Worm (Caenorhabditis elegans) whole organism, L4 larva: Measurements from ENCODE around the gene sra-29.

Experiments used
- F26F4.8 ChIP-seq: fragments of 200-800 bp; sonication (Bioruptor generic); conservative IDR thresholded peaks from 2 replicates; pipeline ENCODE4 v1.3.6; 2022; ENCODE audit warnings: missing genetic modification characterization, missing compliant biosample characterization
- F37D6.2 ChIP-seq: sonication (generic microtip); optimal IDR thresholded peaks from 2 replicates; lab custom pipeline; 2016; ENCODE audit warnings: mild to moderate bottlenecking, missing genetic modification characterization, missing compliant biosample characterization
- F44E2.7 ChIP-seq: fragments of 200-800 bp; sonication (Bioruptor generic); IDR thresholded peaks from 2 replicates; pipeline ENCODE4 v2.1.2; 2022; ENCODE audit warnings: missing genetic modification characterization, missing compliant biosample characterization
- T20F7.1 ChIP-seq: fragments of 200-800 bp; sonication (Bioruptor generic); optimal IDR thresholded peaks from 2 replicates; lab custom pipeline; 2018; ENCODE audit warnings: mild to moderate bottlenecking, missing genetic modification characterization, missing compliant biosample characterization
- T26A8.4 ChIP-seq: fragments of 200-800 bp; sonication (Bioruptor generic); IDR thresholded peaks from 2 replicates; pipeline ENCODE4 v1.3.6; 2022; ENCODE audit warnings: missing genetic modification characterization, missing compliant biosample characterization
- Y105C5A.15 ChIP-seq: fragments of 200-800 bp; sonication (Bioruptor generic); IDR thresholded peaks from 2 replicates; pipeline ENCODE4 v1.3.6; 2022; ENCODE audit warnings: missing genetic modification characterization, missing compliant biosample characterization
- Y48G9A.11 ChIP-seq: fragments of 200-800 bp; sonication (Bioruptor generic); IDR thresholded peaks from 2 replicates; pipeline ENCODE4 v1.3.6; 2022; ENCODE audit warnings: missing genetic modification reagents, missing genetic modification characterization, missing compliant biosample characterization
- Y5F2A.4 ChIP-seq: fragments of 200-800 bp; sonication (Bioruptor generic); optimal IDR thresholded peaks from 2 replicates; lab custom pipeline; 2018; ENCODE audit warnings: mild to moderate bottlenecking, missing genetic modification characterization, missing compliant biosample characterization
- ZK337.2 ChIP-seq: fragments of 200-800 bp; sonication (Bioruptor generic); IDR thresholded peaks from 2 replicates; pipeline ENCODE4 v1.3.6; 2022; ENCODE audit warnings: missing genetic modification reagents, missing genetic modification characterization, missing compliant biosample characterization
- aly-2 ChIP-seq: sonication (generic microtip); optimal IDR thresholded peaks from 2 replicates; lab custom pipeline; 2018; ENCODE audit warnings: missing biosample characterization, missing genetic modification characterization
- attf-4 ChIP-seq: sonication (generic microtip); optimal IDR thresholded peaks from 3 replicates; lab custom pipeline; 2017; ENCODE audit warnings: missing biosample characterization, missing genetic modification characterization
- ces-1 ChIP-seq: fragments of 150-350 bp; sonication (generic microtip); optimal IDR thresholded peaks from 4 replicates; lab custom pipeline; 2014; ENCODE audit warnings: missing biosample characterization, missing genetic modification reagents, missing genetic modification characterization
- ctbp-1 ChIP-seq: fragments of 200-800 bp; sonication (Bioruptor generic); IDR thresholded peaks from 2 replicates; pipeline ENCODE4 v1.3.6; 2022; ENCODE audit warnings: missing genetic modification reagents, missing genetic modification characterization, missing compliant biosample characterization
- daf-12 ChIP-seq: fragments of 150-350 bp; optimal IDR thresholded peaks from 2 replicates; lab custom pipeline; 2014; ENCODE audit warnings: missing biosample characterization, missing genetic modification reagents, missing genetic modification characterization
- daf-16 ChIP-seq, 3 experiments: sonication (generic microtip); optimal IDR thresholded peaks; 2 replicates each; lab custom pipeline; 2016 to 2017; ENCODE audit warnings: missing genetic modification characterization in 3 of 3, missing genetic modification reagents in 3 of 3, mild to moderate bottlenecking in 2 of 3, missing compliant biosample characterization in 2 of 3, missing biosample characterization in 1 of 3, moderate library complexity in 1 of 3
- daf-19 ChIP-seq: fragments of 200-800 bp; sonication (Bioruptor generic); conservative IDR thresholded peaks from 2 replicates; pipeline ENCODE4 v1.3.6; 2022; ENCODE audit warnings: missing genetic modification characterization, missing compliant biosample characterization
- daf-8 ChIP-seq: fragments of 200-800 bp; sonication (Bioruptor generic); IDR thresholded peaks from 2 replicates; pipeline ENCODE4 v1.3.6; 2022; ENCODE audit warnings: missing genetic modification characterization, missing compliant biosample characterization
- dpl-1 ChIP-seq: fragments of 150-350 bp; optimal IDR thresholded peaks from 2 replicates; lab custom pipeline; 2014; ENCODE audit warnings: missing biosample characterization, missing genetic modification reagents, missing genetic modification characterization
- egl-43 ChIP-seq: fragments of 200-800 bp; sonication (Bioruptor generic); IDR thresholded peaks from 2 replicates; pipeline ENCODE4 v1.3.6; 2022; ENCODE audit warnings: missing genetic modification reagents, missing genetic modification characterization, missing compliant biosample characterization
- hlh-30 ChIP-seq: sonication (generic microtip); optimal IDR thresholded peaks from 2 replicates; lab custom pipeline; 2017; ENCODE audit warnings: antibody characterized with exemption, mild to moderate bottlenecking, missing genetic modification characterization, missing compliant biosample characterization; ENCODE audit not compliant: insufficient read depth
- lin-13 ChIP-seq: fragments of 150-350 bp; optimal IDR thresholded peaks from 2 replicates; lab custom pipeline; 2014; ENCODE audit warnings: missing biosample characterization, missing genetic modification reagents, missing genetic modification characterization
- lin-29 ChIP-seq: fragments of 200-800 bp; sonication (Bioruptor generic); IDR thresholded peaks from 2 replicates; pipeline ENCODE4 v1.3.6; 2022; ENCODE audit warnings: missing genetic modification reagents, missing genetic modification characterization, missing compliant biosample characterization
- lin-38 ChIP-seq: fragments of 200-800 bp; sonication (Bioruptor generic); IDR thresholded peaks from 2 replicates; pipeline ENCODE4 v1.3.6; 2022; ENCODE audit warnings: missing genetic modification reagents, missing genetic modification characterization, missing compliant biosample characterization
- lin-39 ChIP-seq: fragments of 150-350 bp; optimal IDR thresholded peaks from 2 replicates; lab custom pipeline; 2014; ENCODE audit warnings: missing biosample characterization, missing genetic modification reagents, missing genetic modification characterization
- lsy-2 ChIP-seq, 2 experiments: fragments of 150-350 bp in 1 of 2; sonication (generic microtip) in 1 of 2; optimal IDR thresholded peaks; 2 replicates each; lab custom pipeline; 2014 to 2017; ENCODE audit warnings: missing biosample characterization in 2 of 2, missing genetic modification characterization in 2 of 2
- madf-9 ChIP-seq: fragments of 200-800 bp; sonication (Bioruptor generic); conservative IDR thresholded peaks from 2 replicates; pipeline ENCODE4 v1.3.6; 2022; ENCODE audit warnings: missing genetic modification reagents, missing genetic modification characterization, missing compliant biosample characterization
- mdl-1 ChIP-seq, 2 experiments: fragments of 150-350 bp in 1 of 2; sonication (generic microtip) in 1 of 2; optimal IDR thresholded peaks; 2 replicates each; lab custom pipeline; 2014 to 2017; ENCODE audit warnings: missing biosample characterization in 2 of 2, missing genetic modification characterization in 2 of 2
- mxl-2 ChIP-seq: fragments of 200-800 bp; sonication (Bioruptor generic); conservative IDR thresholded peaks from 2 replicates; pipeline ENCODE4 v1.3.6; 2022; ENCODE audit warnings: missing genetic modification reagents, missing genetic modification characterization, missing compliant biosample characterization
- nhr-11 ChIP-seq: fragments of 150-350 bp; optimal IDR thresholded peaks from 2 replicates; lab custom pipeline; 2014; ENCODE audit warnings: missing biosample characterization, missing genetic modification characterization
- nhr-111 ChIP-seq: fragments of 200-800 bp; sonication (Bioruptor generic); optimal IDR thresholded peaks from 2 replicates; lab custom pipeline; 2018; ENCODE audit warnings: mild to moderate bottlenecking, missing genetic modification characterization, missing compliant biosample characterization
- nhr-41 ChIP-seq: fragments of 200-800 bp; sonication (Bioruptor generic); IDR thresholded peaks from 2 replicates; pipeline ENCODE4 v1.3.6; 2022; ENCODE audit warnings: missing genetic modification reagents, missing genetic modification characterization, missing compliant biosample characterization
- nhr-42 ChIP-seq: fragments of 200-800 bp; sonication (Bioruptor generic); IDR thresholded peaks from 2 replicates; pipeline ENCODE4 v1.3.6; 2022; ENCODE audit warnings: missing genetic modification characterization, missing compliant biosample characterization
- nhr-6 ChIP-seq: fragments of 150-350 bp; optimal IDR thresholded peaks from 2 replicates; lab custom pipeline; 2014; ENCODE audit warnings: missing biosample characterization, missing genetic modification characterization
- nhr-76 ChIP-seq: fragments of 150-350 bp; optimal IDR thresholded peaks from 2 replicates; lab custom pipeline; 2014; ENCODE audit warnings: missing biosample characterization, missing genetic modification characterization
- pha-4 ChIP-seq, 2 experiments: fragments of 150-350 bp in 1 of 2; fragments of 200-800 bp in 1 of 2; sonication (Bioruptor generic) in 1 of 2; IDR thresholded peaks in 1 of 2; optimal IDR thresholded peaks in 1 of 2; 2 replicates each; pipeline versions ENCODE4 v1.3.6 to Lab custom; 2014 to 2022; ENCODE audit warnings: missing genetic modification characterization in 2 of 2, missing genetic modification reagents in 2 of 2, missing biosample characterization in 1 of 2, missing compliant biosample characterization in 1 of 2
- rbr-2 ChIP-seq: sonication (generic microtip); optimal IDR thresholded peaks from 2 replicates; lab custom pipeline; 2016; ENCODE audit warnings: missing genotype, missing genetic modification characterization, missing compliant biosample characterization
- saeg-2 ChIP-seq: fragments of 200-800 bp; sonication (Bioruptor generic); IDR thresholded peaks from 2 replicates; pipeline ENCODE4 v1.3.6; 2022; ENCODE audit warnings: missing genetic modification reagents, missing genetic modification characterization, missing compliant biosample characterization
- set-16 ChIP-seq: fragments of 200-800 bp; sonication (Bioruptor generic); IDR thresholded peaks from 2 replicates; pipeline ENCODE4 v1.3.6; 2022; ENCODE audit warnings: missing genetic modification reagents, missing genetic modification characterization, missing compliant biosample characterization
- skn-1 ChIP-seq: fragments of 150-350 bp; optimal IDR thresholded peaks from 2 replicates; lab custom pipeline; 2014; ENCODE audit warnings: missing biosample characterization, missing genetic modification characterization
- snpc-1.2 ChIP-seq: fragments of 200-800 bp; sonication (Bioruptor generic); IDR thresholded peaks from 2 replicates; pipeline ENCODE4 v1.3.6; 2022; ENCODE audit warnings: missing genetic modification reagents, missing genetic modification characterization, missing compliant biosample characterization
- snpc-4 ChIP-seq: fragments of 150-350 bp; optimal IDR thresholded peaks from 2 replicates; lab custom pipeline; 2014; ENCODE audit warnings: missing biosample characterization, missing genetic modification characterization
- spr-3 ChIP-seq: fragments of 200-800 bp; sonication (Bioruptor generic); optimal IDR thresholded peaks from 2 replicates; lab custom pipeline; 2018; ENCODE audit warnings: mild to moderate bottlenecking, missing genetic modification characterization, missing compliant biosample characterization
- tag-97 ChIP-seq: fragments of 200-800 bp; sonication (Bioruptor generic); IDR thresholded peaks from 2 replicates; pipeline ENCODE4 v1.3.6; 2022; ENCODE audit warnings: missing genetic modification characterization, missing compliant biosample characterization
- vab-7 ChIP-seq: fragments of 200-800 bp; sonication (Bioruptor generic); IDR thresholded peaks from 2 replicates; pipeline ENCODE4 v1.3.6; 2022; ENCODE audit warnings: missing genetic modification reagents, missing genetic modification characterization, missing compliant biosample characterization
- zag-1 ChIP-seq: fragments of 150-350 bp; optimal IDR thresholded peaks from 2 replicates; lab custom pipeline; 2014; ENCODE audit warnings: missing biosample characterization, missing genetic modification characterization
- zip-11 ChIP-seq: fragments of 200-800 bp; sonication (Bioruptor generic); IDR thresholded peaks from 2 replicates; pipeline ENCODE4 v1.3.6; 2022; ENCODE audit warnings: missing genetic modification characterization, missing compliant biosample characterization
- zip-2 ChIP-seq: fragments of 150-350 bp; optimal IDR thresholded peaks from 2 replicates; lab custom pipeline; 2014; ENCODE audit warnings: missing biosample characterization, missing genetic modification characterization

The sra-29 gene

ce11 chrII:6535957-6536424 is 39.6 kb downstream of the sra-29 start, which contains the start of gene utp-20:
TSS of gene utp-20 (plus strand) at chrII:6536374.
- TF ChIP-seq nhr-42 (GFP tag; lab: Robert Waterston, UW), result no peak
- TF ChIP-seq Y105C5A.15 (GFP tag; lab: Robert Waterston, UW), result no peak
- TF ChIP-seq saeg-2 (GFP tag; lab: Robert Waterston, UW), result no peak
- no peak for TF ChIP-seq Y5F2A.4 (GFP tag; lab: Kevin White, UChicago)
- TF ChIP-seq rbr-2 (tag; lab: Kevin White, UChicago), result peak; percentile 42
- no peak for TF ChIP-seq lin-29 (GFP tag; lab: Robert Waterston, UW)
- no peak for TF ChIP-seq F37D6.2 (tag; lab: Kevin White, UChicago)
- TF ChIP-seq lin-13 (GFP tag; lab: Kevin White, UChicago), result no peak
- TF ChIP-seq nhr-76, result no peak
- peak; percentile 13 for TF ChIP-seq nhr-6 (tag; lab: Kevin White, UChicago)
- TF ChIP-seq daf-12 (tag; lab: Kevin White, UChicago), result no peak
- TF ChIP-seq mxl-2 (GFP tag; lab: Robert Waterston, UW), result no peak
- no peak for TF ChIP-seq pha-4 (GFP tag; IDR thresholded peaks at IDR 0.05; lab: Robert Waterston, UW)
- peak; percentile 16 for TF ChIP-seq pha-4 (tag; optimal IDR thresholded peaks at IDR 0.05; lab: Kevin White, UChicago)
- TF ChIP-seq zip-2 (tag; lab: Kevin White, UChicago), result no peak
- TF ChIP-seq Y48G9A.11 (GFP tag; lab: Robert Waterston, UW), result no peak
- TF ChIP-seq aly-2 (tag; lab: Kevin White, UChicago), result no peak
- TF ChIP-seq T26A8.4 (GFP tag; lab: Robert Waterston, UW), result no peak
- peak; percentile 83 for TF ChIP-seq hlh-30 (tag; lab: Kevin White, UChicago)
- TF ChIP-seq nhr-111 (GFP tag; lab: Kevin White, UChicago), result no peak
- peak; percentile 32 to 62 for TF ChIP-seq mdl-1 (tag; optimal IDR thresholded peaks at IDR 0.05; lab: Kevin White, UChicago)
- no peak for TF ChIP-seq lin-39 (tag; lab: Kevin White, UChicago)
- no peak for TF ChIP-seq zag-1 (tag; lab: Kevin White, UChicago)
- TF ChIP-seq T20F7.1, result peak; percentile 46
- TF ChIP-seq skn-1 (tag; lab: Kevin White, UChicago), result no peak
- no peak for TF ChIP-seq snpc-1.2 (GFP tag; lab: Robert Waterston, UW)
- peak; percentile 88 for TF ChIP-seq dpl-1 (GFP tag; lab: Kevin White, UChicago)
- peak; percentile 62 for TF ChIP-seq ces-1 (GFP tag; lab: Kevin White, UChicago)
- no peak for TF ChIP-seq snpc-4
- TF ChIP-seq vab-7 (GFP tag; lab: Robert Waterston, UW), result no peak
- no peak for TF ChIP-seq daf-8 (GFP tag; lab: Robert Waterston, UW)
- TF ChIP-seq ZK337.2 (GFP tag; lab: Robert Waterston, UW), result no peak
- no peak for TF ChIP-seq nhr-41 (GFP tag; lab: Robert Waterston, UW)
- TF ChIP-seq set-16 (GFP tag; lab: Robert Waterston, UW), result no peak
- no peak for TF ChIP-seq egl-43 (GFP tag; lab: Robert Waterston, UW)
- TF ChIP-seq nhr-11 (tag; lab: Kevin White, UChicago), result peak; percentile 7
- no peak for TF ChIP-seq F44E2.7 (GFP tag; lab: Robert Waterston, UW)
- no peak for TF ChIP-seq tag-97 (GFP tag; lab: Robert Waterston, UW)
- TF ChIP-seq daf-19 (GFP tag; lab: Robert Waterston, UW), result no peak
- no peak for TF ChIP-seq ctbp-1 (GFP tag; lab: Robert Waterston, UW)
- TF ChIP-seq madf-9 (GFP tag; lab: Robert Waterston, UW), result no peak
- TF ChIP-seq daf-16 (GFP tag; optimal IDR thresholded peaks at IDR 0.05; lab: Kevin White, UChicago), result no peak
- TF ChIP-seq daf-16 (tag; optimal IDR thresholded peaks at IDR 0.05; lab: Kevin White, UChicago), result no peak
- TF ChIP-seq spr-3, result no peak
- TF ChIP-seq lsy-2 (tag; optimal IDR thresholded peaks at IDR 0.05; lab: Kevin White, UChicago), result no peak
- no peak for TF ChIP-seq attf-4 (tag; lab: Kevin White, UChicago)
- TF ChIP-seq lin-38 (GFP tag; lab: Robert Waterston, UW), result peak; percentile 95
- no peak for TF ChIP-seq zip-11 (GFP tag; lab: Robert Waterston, UW)
- no peak for TF ChIP-seq F26F4.8
